Worm (Caenorhabditis elegans) whole organism, L4/young adult: Measurements from ENCODE around the gene F29B9.1.

ENCODE experiments used
- W03F9.2 ChIP-seq: fragments of 150-350 bp; optimal IDR thresholded peaks from 2 replicates; lab custom pipeline; 2014; ENCODE audit warnings: missing biosample characterization, missing genetic modification characterization
- dao-5 ChIP-seq: sonication (generic microtip); optimal IDR thresholded peaks from 2 replicates; lab custom pipeline; 2016; ENCODE audit warnings: missing genotype, missing genetic modification characterization, moderate library complexity, missing compliant biosample characterization
- him-1 ChIP-seq: sonication (generic microtip); optimal IDR thresholded peaks from 2 replicates; lab custom pipeline; 2016; ENCODE audit warnings: missing genotype, missing genetic modification reagents, missing genetic modification characterization, missing compliant biosample characterization

- TF ChIP-seq him-1, result no peak
- TF ChIP-seq dao-5, result no peak
- TF ChIP-seq W03F9.2 (tag; lab: Kevin White, UChicago), result no peak
Observed at ce11 chrIV:4637840-4638239, 27.3 kb upstream of the F29B9.1 start, which contains the start of gene F19C7.8.
